Fruit fly (Drosophila melanogaster): ENCODE measurements around the gene CG34132.

The CG34132 gene

dm6 chr2L:7898581-7898980 is 13.3 kb downstream of the CG34132 start:
- TF ChIP-seq pan (optimal IDR thresholded peaks at IDR 0.05) (no peak), Sp1 (GFP tag; optimal IDR thresholded peaks at IDR 0.05) (peak; percentile 19), CG32264 (GFP tag; optimal IDR thresholded peaks at IDR 0.05) (no peak), Dif (GFP tag; optimal IDR thresholded peaks at IDR 0.05; ENCODE audit: partially characterized antibody) (no peak), OdsH (GFP tag; optimal IDR thresholded peaks at IDR 0.05) (peak; percentile 41), sv (GFP tag; optimal IDR thresholded peaks at IDR 0.05) (no peak), CrebA (GFP tag; optimal IDR thresholded peaks at IDR 0.05; ENCODE audit: borderline replicate concordance) (no peak), CG9705 (GFP tag; optimal IDR thresholded peaks at IDR 0.05) (no peak), Mio (GFP tag; optimal IDR thresholded peaks at IDR 0.05) (no peak), h (GFP tag; optimal IDR thresholded peaks at IDR 0.05) (peak; percentile 54), Myc (optimal IDR thresholded peaks at IDR 0.05) (no peak), psq (GFP tag; optimal IDR thresholded peaks at IDR 0.05) (no peak), br (GFP tag; optimal IDR thresholded peaks at IDR 0.05) (peak; percentile 34), foxo (GFP tag; optimal IDR thresholded peaks at IDR 0.05) (no peak), fru (GFP tag; optimal IDR thresholded peaks at IDR 0.05) (peak; percentile 27), tai (GFP tag; optimal IDR thresholded peaks at IDR 0.05) (no peak), rgr (GFP tag; optimal IDR thresholded peaks at IDR 0.05) (peak; percentile 33), HLH106 (tag; optimal IDR thresholded peaks at IDR 0.05) (peak; percentile 39), dsf (GFP tag; optimal IDR thresholded peaks at IDR 0.05; ENCODE audit: borderline replicate concordance) (no peak), N (GFP tag; optimal IDR thresholded peaks at IDR 0.05) (no peak), usp (GFP tag; optimal IDR thresholded peaks at IDR 0.05) (no peak), Jra (GFP tag; optimal IDR thresholded peaks at IDR 0.05) (no peak), dmrt93B (GFP tag; optimal IDR thresholded peaks at IDR 0.05) (no peak), Hr83 (GFP tag; optimal IDR thresholded peaks at IDR 0.05; ENCODE audit: poor library complexity, severe bottlenecking) (no peak), jim (GFP tag; optimal IDR thresholded peaks at IDR 0.05) (no peak), ey (GFP tag; optimal IDR thresholded peaks at IDR 0.05) (peak; percentile 44), Hnf4 (GFP tag; optimal IDR thresholded peaks at IDR 0.05) (no peak), woc (GFP tag; optimal IDR thresholded peaks at IDR 0.05) (no peak)

- peak; percentile 0 for TF ChIP-seq HLH106 (tag; optimal IDR thresholded peaks at IDR 0.05)
- no peak for TF ChIP-seq Vsx2 (GFP tag; optimal IDR thresholded peaks at IDR 0.05; ENCODE audit: partially characterized antibody)
- TF ChIP-seq ey (GFP tag; optimal IDR thresholded peaks at IDR 0.05), result peak; percentile 30
- TF ChIP-seq br (GFP tag; optimal IDR thresholded peaks at IDR 0.05), result no peak
- TF ChIP-seq OdsH (GFP tag; optimal IDR thresholded peaks at IDR 0.05), result no peak
- TF ChIP-seq Dfd (GFP tag; optimal IDR thresholded peaks at IDR 0.05), result no peak
- TF ChIP-seq N (GFP tag; optimal IDR thresholded peaks at IDR 0.05), result no peak
- TF ChIP-seq Abd-B (GFP tag; optimal IDR thresholded peaks at IDR 0.05), result no peak
- TF ChIP-seq jim (GFP tag; optimal IDR thresholded peaks at IDR 0.05), result no peak
- TF ChIP-seq Mio (GFP tag; optimal IDR thresholded peaks at IDR 0.05), result no peak
- peak; percentile 36 for TF ChIP-seq woc (GFP tag; optimal IDR thresholded peaks at IDR 0.05)
- TF ChIP-seq Hnf4 (GFP tag; optimal IDR thresholded peaks at IDR 0.05), result no peak
- TF ChIP-seq CG32264 (GFP tag; optimal IDR thresholded peaks at IDR 0.05), result no peak
- peak; percentile 13 for TF ChIP-seq h (GFP tag; optimal IDR thresholded peaks at IDR 0.05)
Measured at dm6 chr2L:7899108-7899507, 13.8 kb downstream of the CG34132 start.

- TF ChIP-seq CrebA (GFP tag; optimal IDR thresholded peaks at IDR 0.05; ENCODE audit: borderline replicate concordance) (no peak), sage (GFP tag; optimal IDR thresholded peaks at IDR 0.05) (peak; percentile 33), pan (optimal IDR thresholded peaks at IDR 0.05) (no peak), Dfd (GFP tag; optimal IDR thresholded peaks at IDR 0.05) (no peak), h (GFP tag; optimal IDR thresholded peaks at IDR 0.05) (peak; percentile 82), ey (GFP tag; optimal IDR thresholded peaks at IDR 0.05) (peak; percentile 62), dsf (GFP tag; optimal IDR thresholded peaks at IDR 0.05; ENCODE audit: borderline replicate concordance) (no peak), foxo (GFP tag; optimal IDR thresholded peaks at IDR 0.05) (peak; percentile 34 to 66), woc (GFP tag; optimal IDR thresholded peaks at IDR 0.05) (peak; percentile 37), usp (GFP tag; optimal IDR thresholded peaks at IDR 0.05) (no peak), CG9705 (GFP tag; optimal IDR thresholded peaks at IDR 0.05) (peak; percentile 23), dl (GFP tag; optimal IDR thresholded peaks at IDR 0.05; ENCODE audit: insufficient read depth in 1 of 2, partially characterized antibody in 2 of 2) (no peak), Mio (GFP tag; optimal IDR thresholded peaks at IDR 0.05) (no peak), Hr83 (GFP tag; optimal IDR thresholded peaks at IDR 0.05; ENCODE audit: poor library complexity, severe bottlenecking) (no peak), Abd-B (GFP tag; optimal IDR thresholded peaks at IDR 0.05) (no peak), sv (GFP tag; optimal IDR thresholded peaks at IDR 0.05) (no peak), fru (GFP tag; optimal IDR thresholded peaks at IDR 0.05) (peak; percentile 81), Jra (GFP tag; optimal IDR thresholded peaks at IDR 0.05) (no peak), Dif (GFP tag; optimal IDR thresholded peaks at IDR 0.05; ENCODE audit: partially characterized antibody) (no peak), Hnf4 (GFP tag; optimal IDR thresholded peaks at IDR 0.05) (peak; percentile 65), GATAd (GFP tag; optimal IDR thresholded peaks at IDR 0.05) (no peak), Vsx2 (GFP tag; optimal IDR thresholded peaks at IDR 0.05; ENCODE audit: partially characterized antibody) (no peak), Rel (GFP tag; optimal IDR thresholded peaks at IDR 0.05) (no peak), Rel (tag; optimal IDR thresholded peaks at IDR 0.05) (peak; percentile 7), CG32264 (GFP tag; optimal IDR thresholded peaks at IDR 0.05) (peak; percentile 58), psq (GFP tag; optimal IDR thresholded peaks at IDR 0.05) (peak; percentile 62), rgr (GFP tag; optimal IDR thresholded peaks at IDR 0.05) (peak; percentile 60), jim (GFP tag; optimal IDR thresholded peaks at IDR 0.05) (no peak), Hr78 (GFP tag; optimal IDR thresholded peaks at IDR 0.05) (no peak), tai (GFP tag; optimal IDR thresholded peaks at IDR 0.05) (no peak), N (GFP tag; optimal IDR thresholded peaks at IDR 0.05) (no peak), br (GFP tag; optimal IDR thresholded peaks at IDR 0.05) (peak; percentile 73), brk (GFP tag; optimal IDR thresholded peaks at IDR 0.05) (peak; percentile 7), lola (GFP tag; optimal IDR thresholded peaks at IDR 0.05) (no peak), Myc (optimal IDR thresholded peaks at IDR 0.05) (no peak), HLH106 (tag; optimal IDR thresholded peaks at IDR 0.05) (peak; percentile 81), dmrt93B (GFP tag; optimal IDR thresholded peaks at IDR 0.05) (peak; percentile 47), OdsH (GFP tag; optimal IDR thresholded peaks at IDR 0.05) (peak; percentile 63), Sp1 (GFP tag; optimal IDR thresholded peaks at IDR 0.05) (peak; percentile 79)
Measured at dm6 chr2L:7899949-7900348, 14.6 kb downstream of the CG34132 start.

Measured in whole organism, wandering third instar larva.